Fruit fly (Drosophila melanogaster): ENCODE data around the gene CG6454.

dm6 chr3R:24353448-24353847 lies 4.5 kb downstream of the CG6454 start:
- TF ChIP-seq CG32264 (GFP tag; optimal IDR thresholded peaks at IDR 0.05) (no peak), fru (GFP tag; optimal IDR thresholded peaks at IDR 0.05) (no peak), Dfd (GFP tag; optimal IDR thresholded peaks at IDR 0.05) (no peak), HLH106 (tag; optimal IDR thresholded peaks at IDR 0.05) (no peak), Hnf4 (GFP tag; optimal IDR thresholded peaks at IDR 0.05) (no peak), sv (GFP tag; optimal IDR thresholded peaks at IDR 0.05) (no peak), pan (optimal IDR thresholded peaks at IDR 0.05) (no peak), br (GFP tag; optimal IDR thresholded peaks at IDR 0.05) (no peak), Dif (GFP tag; optimal IDR thresholded peaks at IDR 0.05; ENCODE audit: partially characterized antibody) (no peak)
